Fruit fly (Drosophila melanogaster) whole organism: Measurements from ENCODE around the gene CG10431.

Source experiments
- CG8478 ChIP-seq: fragments of >200 bp; optimal IDR thresholded peaks from 2 replicates; lab custom pipeline; 2018; ENCODE audit warnings: inconsistent platforms
- Dll ChIP-seq: fragments of >200 bp; optimal IDR thresholded peaks from 2 replicates; lab custom pipeline; 2017

DNA sequence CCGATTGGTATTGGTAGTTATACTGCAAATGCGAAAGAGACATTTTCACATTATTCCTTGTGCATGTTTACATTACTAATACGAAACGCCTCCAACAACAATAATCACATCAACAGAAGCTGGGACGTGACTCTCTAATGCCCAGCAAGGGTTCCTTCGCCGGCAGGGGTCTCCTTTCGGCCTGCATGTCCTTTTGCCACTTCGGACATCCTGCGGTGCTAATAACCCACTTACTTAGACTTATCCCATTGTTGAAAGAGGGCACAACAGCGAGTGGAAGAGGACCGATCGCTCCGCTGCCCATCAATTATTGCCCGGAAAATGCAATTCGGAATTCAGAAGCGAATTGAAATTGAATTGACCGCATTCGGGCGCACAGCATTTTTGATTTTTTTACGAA, 48.6 kb upstream of the CG10431 start:
- no peak for TF ChIP-seq Dll (lab: Kevin White, UChicago)
- no peak for TF ChIP-seq CG8478 (lab: Kevin White, UChicago)
